Worm (Caenorhabditis elegans): ENCODE results near the gene F40G9.9.

- TF ChIP-seq gei-17 (GFP tag; optimal IDR thresholded peaks at IDR 0.05): no peak
- TF ChIP-seq nfya-2 (GFP tag; IDR thresholded peaks at IDR 0.05): no peak
- no peak for TF ChIP-seq zim-3 (tag; optimal IDR thresholded peaks at IDR 0.05)
- TF ChIP-seq rec-8 (tag; optimal IDR thresholded peaks at IDR 0.05): no peak
Measured at ce11 chrIII:220368-220767, 48.9 kb upstream of the F40G9.9 start.
